Worm (Caenorhabditis elegans): ENCODE data around the gene ZK1098.6.

DNA sequence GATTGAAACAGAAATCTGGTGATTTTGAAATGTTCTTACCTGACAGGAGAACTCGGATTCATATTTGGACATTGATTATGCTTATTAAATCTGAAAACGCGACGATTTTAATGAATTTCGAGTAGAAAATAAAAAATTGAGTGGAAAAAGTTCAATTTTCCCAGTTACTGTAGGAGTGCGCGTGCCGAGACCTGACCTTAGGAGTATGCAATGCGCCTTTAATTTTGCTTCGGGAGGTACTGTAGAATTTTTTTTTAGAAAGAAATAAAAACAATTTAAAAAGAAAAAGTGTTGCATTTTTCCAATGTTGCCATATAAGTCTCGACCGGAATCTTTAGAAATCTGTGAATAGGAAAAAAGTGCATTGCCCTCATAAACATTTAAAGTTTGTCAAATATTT is 39.0 kb downstream of the ZK1098.6 start, which contains the start of gene C48B4.11:
- no peak for TF ChIP-seq sox-4 (tag; optimal IDR thresholded peaks at IDR 0.05)
- TF ChIP-seq pax-1 (tag; optimal IDR thresholded peaks at IDR 0.05), result no peak
- TF ChIP-seq zip-5 (tag; optimal IDR thresholded peaks at IDR 0.05), result no peak
- TF ChIP-seq hlh-8 (tag; optimal IDR thresholded peaks at IDR 0.05), result no peak
- no peak for TF ChIP-seq ama-1 (optimal IDR thresholded peaks at IDR 0.05)
- no peak for TF ChIP-seq F13H6.1 (tag; optimal IDR thresholded peaks at IDR 0.05)
- TF ChIP-seq pat-9 (tag; optimal IDR thresholded peaks at IDR 0.05), result no peak
- TF ChIP-seq pha-4 (tag; optimal IDR thresholded peaks at IDR 0.05), result no peak
- no peak for TF ChIP-seq C08G9.2 (tag; optimal IDR thresholded peaks at IDR 0.05)
- TF ChIP-seq pros-1 (tag; optimal IDR thresholded peaks at IDR 0.05), result no peak

Measured in whole organism, late embryonic.